Worm (Caenorhabditis elegans): Measurements from ENCODE around the gene srbc-26.

DNA sequence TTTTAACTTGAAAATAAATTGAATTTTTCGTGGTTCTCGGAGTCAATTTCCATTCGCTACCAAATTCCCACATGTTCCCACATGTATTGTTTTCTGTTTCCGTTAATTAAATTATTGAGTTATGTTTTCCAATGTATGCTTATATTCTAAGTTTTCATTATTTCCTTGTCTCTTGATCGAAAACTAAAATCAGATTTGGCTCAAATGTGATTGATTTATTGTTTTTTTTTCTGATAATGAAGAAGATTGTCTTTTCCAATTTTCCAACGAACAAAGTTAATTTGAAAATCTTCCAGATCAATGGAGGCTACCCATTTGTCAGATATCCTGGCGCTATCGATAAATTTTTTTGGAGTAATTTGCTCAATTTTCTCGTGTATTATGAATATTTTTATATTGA lies 2.1 kb downstream of the srbc-26 start, which contains the start of gene srbc-25:
- TF ChIP-seq ama-1 (optimal IDR thresholded peaks at IDR 0.05) (no peak), tbx-37 (GFP tag; conservative IDR thresholded peaks at IDR 0.05) (no peak), F13C5.2 (tag; optimal IDR thresholded peaks at IDR 0.05) (no peak), flt-1 (GFP tag; IDR thresholded peaks at IDR 0.05) (no peak), tra-4 (tag; optimal IDR thresholded peaks at IDR 0.05) (no peak), ceh-36 (tag; optimal IDR thresholded peaks at IDR 0.05) (no peak), ets-7 (tag; optimal IDR thresholded peaks at IDR 0.05) (no peak), hmg-4 (GFP tag; optimal IDR thresholded peaks at IDR 0.05) (no peak), ceh-13 (GFP tag; optimal IDR thresholded peaks at IDR 0.05) (no peak), B0310.2 (tag; optimal IDR thresholded peaks at IDR 0.05) (no peak), hmbx-1 (tag; optimal IDR thresholded peaks at IDR 0.05) (no peak), pes-1 (GFP tag; IDR thresholded peaks at IDR 0.05) (no peak)

Data from whole organism, early embryonic.